Fruit fly (Drosophila melanogaster): ENCODE measurements around the gene CG9265.

The CG9265 gene

dm6 chr2L:21089075-21089474, 17.8 kb upstream of the CG9265 start, which contains the start of gene CG9259:
Gene CG9259, plus strand, starts transcription at chr2L:21089375.
- TF ChIP-seq CG32264 (GFP tag; optimal IDR thresholded peaks at IDR 0.05) (no peak), HLH106 (tag; optimal IDR thresholded peaks at IDR 0.05) (no peak)

dm6 chr2L:21088651-21089050, 17.3 kb upstream of the CG9265 start, which contains the start of gene ppk13:
Gene ppk13, minus strand, starts transcription at chr2L:21088751.
- no peak for TF ChIP-seq Sp1 (GFP tag; optimal IDR thresholded peaks at IDR 0.05)
- TF ChIP-seq CG9705 (GFP tag; optimal IDR thresholded peaks at IDR 0.05): no peak
- no peak for TF ChIP-seq lola (GFP tag; optimal IDR thresholded peaks at IDR 0.05)
- no peak for TF ChIP-seq woc (GFP tag; optimal IDR thresholded peaks at IDR 0.05)
- no peak for TF ChIP-seq Abd-B (GFP tag; optimal IDR thresholded peaks at IDR 0.05)
- TF ChIP-seq HLH106 (tag; optimal IDR thresholded peaks at IDR 0.05): no peak
- TF ChIP-seq dl (GFP tag; optimal IDR thresholded peaks at IDR 0.05; ENCODE audit: insufficient read depth in 1 of 2, partially characterized antibody in 2 of 2): no peak
- no peak for TF ChIP-seq Hr78 (GFP tag; optimal IDR thresholded peaks at IDR 0.05)
- TF ChIP-seq Myc (optimal IDR thresholded peaks at IDR 0.05): no peak
- no peak for TF ChIP-seq rgr (GFP tag; optimal IDR thresholded peaks at IDR 0.05)
- no peak for TF ChIP-seq CrebA (GFP tag; optimal IDR thresholded peaks at IDR 0.05; ENCODE audit: borderline replicate concordance)

DNA sequence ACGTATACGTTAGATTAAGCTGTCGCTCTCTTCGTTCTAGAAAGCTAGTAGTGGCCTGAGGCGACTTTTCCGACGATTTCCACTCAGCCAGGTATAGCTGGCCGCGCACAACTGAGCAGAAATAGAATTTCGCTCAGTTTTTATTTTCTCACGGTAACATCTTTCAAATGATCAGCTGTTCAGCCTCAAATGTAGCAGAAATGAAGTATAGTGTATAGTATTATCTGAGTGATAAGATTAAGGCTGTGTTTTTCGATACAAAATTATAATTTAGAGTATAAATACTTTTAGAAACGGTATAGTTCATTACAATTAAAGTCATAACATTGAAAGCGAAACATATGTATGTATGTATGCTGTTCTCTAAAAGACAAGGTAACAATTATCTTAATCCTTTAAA, 15.1 kb upstream of the CG9265 start, which contains the start of gene CG33509:
Gene CG33509 (minus strand): TSS at position 101 of the 400 bp plus-strand sequence.
- no peak for TF ChIP-seq Vsx2 (GFP tag; optimal IDR thresholded peaks at IDR 0.05; ENCODE audit: partially characterized antibody)
- TF ChIP-seq lola (GFP tag; optimal IDR thresholded peaks at IDR 0.05): no peak
- TF ChIP-seq CG9705 (GFP tag; optimal IDR thresholded peaks at IDR 0.05): no peak
- no peak for TF ChIP-seq Dif (GFP tag; optimal IDR thresholded peaks at IDR 0.05; ENCODE audit: partially characterized antibody)
- TF ChIP-seq GATAd (GFP tag; optimal IDR thresholded peaks at IDR 0.05): no peak
- no peak for TF ChIP-seq pan (optimal IDR thresholded peaks at IDR 0.05)
- no peak for TF ChIP-seq Myc (optimal IDR thresholded peaks at IDR 0.05)
- TF ChIP-seq woc (GFP tag; optimal IDR thresholded peaks at IDR 0.05): no peak
- no peak for TF ChIP-seq OdsH (GFP tag; optimal IDR thresholded peaks at IDR 0.05)
- no peak for TF ChIP-seq dl (GFP tag; optimal IDR thresholded peaks at IDR 0.05; ENCODE audit: insufficient read depth in 1 of 2, partially characterized antibody in 2 of 2)
- no peak for TF ChIP-seq Jra (GFP tag; optimal IDR thresholded peaks at IDR 0.05)
- no peak for TF ChIP-seq rgr (GFP tag; optimal IDR thresholded peaks at IDR 0.05)
- TF ChIP-seq dsf (GFP tag; optimal IDR thresholded peaks at IDR 0.05; ENCODE audit: borderline replicate concordance): no peak
- TF ChIP-seq Hr78 (GFP tag; optimal IDR thresholded peaks at IDR 0.05): no peak
- TF ChIP-seq Abd-B (GFP tag; optimal IDR thresholded peaks at IDR 0.05): no peak
- no peak for TF ChIP-seq jim (GFP tag; optimal IDR thresholded peaks at IDR 0.05)
- TF ChIP-seq brk (GFP tag; optimal IDR thresholded peaks at IDR 0.05): no peak

dm6 chr2L:21084268-21084667, 13.0 kb upstream of the CG9265 start, which contains the start of gene CG33510:
Gene CG33510, minus strand, starts transcription at chr2L:21084326.
- TF ChIP-seq foxo (GFP tag; optimal IDR thresholded peaks at IDR 0.05): peak in 1 of 2 experiments; percentile 20
- TF ChIP-seq jim (GFP tag; optimal IDR thresholded peaks at IDR 0.05): no peak
- no peak for TF ChIP-seq sage (GFP tag; optimal IDR thresholded peaks at IDR 0.05)
- TF ChIP-seq fru (GFP tag; optimal IDR thresholded peaks at IDR 0.05): peak; percentile 57
- TF ChIP-seq h (GFP tag; optimal IDR thresholded peaks at IDR 0.05): peak; percentile 31
- peak; percentile 6 for TF ChIP-seq rgr (GFP tag; optimal IDR thresholded peaks at IDR 0.05)

- TF ChIP-seq psq (GFP tag; optimal IDR thresholded peaks at IDR 0.05) (no peak), CG32264 (GFP tag; optimal IDR thresholded peaks at IDR 0.05) (no peak)
Measured at dm6 chr2L:21082444-21083201, 11.3 kb upstream of the CG9265 start, which contains the start of gene CG33511. Gene CG33511, minus strand, starts transcription at chr2L:21082494.

- TF ChIP-seq N (GFP tag; optimal IDR thresholded peaks at IDR 0.05) (no peak), Dif (GFP tag; optimal IDR thresholded peaks at IDR 0.05; ENCODE audit: partially characterized antibody) (no peak), jim (GFP tag; optimal IDR thresholded peaks at IDR 0.05) (no peak), CG32264 (GFP tag; optimal IDR thresholded peaks at IDR 0.05) (no peak), lola (GFP tag; optimal IDR thresholded peaks at IDR 0.05) (no peak), sv (GFP tag; optimal IDR thresholded peaks at IDR 0.05) (no peak), woc (GFP tag; optimal IDR thresholded peaks at IDR 0.05) (no peak), Abd-B (GFP tag; optimal IDR thresholded peaks at IDR 0.05) (no peak), Myc (optimal IDR thresholded peaks at IDR 0.05) (no peak), tai (GFP tag; optimal IDR thresholded peaks at IDR 0.05) (no peak), Vsx2 (GFP tag; optimal IDR thresholded peaks at IDR 0.05; ENCODE audit: partially characterized antibody) (no peak), Rel (GFP tag; optimal IDR thresholded peaks at IDR 0.05) (no peak), Rel (tag; optimal IDR thresholded peaks at IDR 0.05) (no peak), foxo (GFP tag; optimal IDR thresholded peaks at IDR 0.05) (no peak), HLH106 (tag; optimal IDR thresholded peaks at IDR 0.05) (no peak), psq (GFP tag; optimal IDR thresholded peaks at IDR 0.05) (no peak), Sp1 (GFP tag; optimal IDR thresholded peaks at IDR 0.05) (no peak), OdsH (GFP tag; optimal IDR thresholded peaks at IDR 0.05) (no peak)
Measured at dm6 chr2L:21077849-21078248, 6.5 kb upstream of the CG9265 start.

All from whole organism, wandering third instar larva.